Worm (Caenorhabditis elegans) whole organism, young adult: ENCODE data around the gene C28H8.5.
A peak's percentile ranks its signal among the peaks of the same experiment; 100 is the strongest.

Experiments used
- B0035.1 ChIP-seq: sonication (generic microtip); optimal IDR thresholded peaks from 2 replicates; lab custom pipeline; 2016; ENCODE audit warnings: missing genetic modification characterization, mild to moderate bottlenecking, missing compliant biosample characterization, missing genotype, missing genetic modification reagents
- B0261.1 ChIP-seq: sonication (generic microtip); optimal IDR thresholded peaks from 2 replicates; lab custom pipeline; 2016; ENCODE audit warnings: mild to moderate bottlenecking, missing genetic modification characterization, moderate library complexity, missing compliant biosample characterization
- C17E4.6 ChIP-seq: fragments of 200-800 bp; sonication (Bioruptor generic); IDR thresholded peaks from 2 replicates; pipeline ENCODE4 v1.3.6; 2022; ENCODE audit warnings: missing genetic modification reagents, missing genetic modification characterization, missing compliant biosample characterization
- F33H1.4 ChIP-seq: fragments of 200-800 bp; sonication (Bioruptor generic); IDR thresholded peaks from 2 replicates; pipeline ENCODE4 v1.3.6; 2022; ENCODE audit warnings: missing genetic modification reagents, missing genetic modification characterization, missing compliant biosample characterization
- F39B2.1 ChIP-seq: fragments of 200-800 bp; sonication (Bioruptor generic); IDR thresholded peaks from 2 replicates; pipeline ENCODE4 v1.3.6; 2022; ENCODE audit warnings: missing genetic modification reagents, missing genetic modification characterization, missing compliant biosample characterization
- F49E8.2 ChIP-seq: sonication (generic microtip); optimal IDR thresholded peaks from 3 replicates; lab custom pipeline; 2017; ENCODE audit warnings: missing genetic modification characterization, mild to moderate bottlenecking, missing compliant biosample characterization, antibody characterized with exemption, moderate library complexity; ENCODE audit not compliant: insufficient read depth
- F52B5.7 ChIP-seq: sonication (generic microtip); optimal IDR thresholded peaks from 2 replicates; lab custom pipeline; 2016; ENCODE audit warnings: mild to moderate bottlenecking, missing genetic modification characterization, missing compliant biosample characterization
- K11D2.4 ChIP-seq: fragments of 200-800 bp; sonication (Bioruptor generic); IDR thresholded peaks from 2 replicates; pipeline ENCODE4 v1.3.6; 2022; ENCODE audit warnings: missing genetic modification reagents, missing genetic modification characterization, missing compliant biosample characterization
- Y67H2A.10 ChIP-seq: fragments of 200-800 bp; sonication (Bioruptor generic); conservative IDR thresholded peaks from 2 replicates; pipeline ENCODE4 v1.3.6; 2022; ENCODE audit warnings: missing genetic modification reagents, missing genetic modification characterization, missing compliant biosample characterization
- ama-1 ChIP-seq, 3 experiments: fragments of 150-350 bp in 1 of 3; sonication (generic microtip) in 2 of 3; optimal IDR thresholded peaks; 2 replicates each; lab custom pipeline; 2014 to 2018; ENCODE audit warnings: missing biosample characterization in 2 of 3, missing genetic modification characterization in 2 of 3, missing genetic modification reagents in 2 of 3
- atf-7 ChIP-seq: sonication (generic microtip); optimal IDR thresholded peaks from 2 replicates; lab custom pipeline; 2017; ENCODE audit warnings: mild to moderate bottlenecking, missing genetic modification characterization, missing compliant biosample characterization
- ccch-3 ChIP-seq: fragments of 200-800 bp; sonication (Bioruptor generic); optimal IDR thresholded peaks from 2 replicates; lab custom pipeline; 2018; ENCODE audit warnings: mild to moderate bottlenecking, missing genetic modification characterization, missing compliant biosample characterization
- cebp-1 ChIP-seq, 2 experiments: fragments of 200-800 bp in 1 of 2; sonication (Bioruptor generic) in 1 of 2; sonication (generic microtip) in 1 of 2; IDR thresholded peaks in 1 of 2; optimal IDR thresholded peaks in 1 of 2; 2 replicates each; pipeline versions ENCODE4 v1.3.6 to Lab custom; 2017 to 2022; ENCODE audit warnings: missing compliant biosample characterization in 2 of 2, missing genetic modification characterization in 2 of 2, mild to moderate bottlenecking in 1 of 2, missing genetic modification reagents in 1 of 2, moderate library complexity in 1 of 2
- ceh-91 ChIP-seq: fragments of 200-800 bp; sonication (Bioruptor generic); IDR thresholded peaks from 2 replicates; pipeline ENCODE4 v1.3.6; 2022; ENCODE audit warnings: missing genetic modification reagents, missing genetic modification characterization, missing compliant biosample characterization
- dox-1 ChIP-seq: fragments of 200-800 bp; sonication (Bioruptor generic); IDR thresholded peaks from 2 replicates; pipeline ENCODE4 v1.3.6; 2022; ENCODE audit warnings: missing genetic modification reagents, missing genetic modification characterization, missing compliant biosample characterization
- dpl-1 ChIP-seq: fragments of 150-350 bp; optimal IDR thresholded peaks from 2 replicates; lab custom pipeline; 2014; ENCODE audit warnings: missing biosample characterization, missing genetic modification reagents, missing genetic modification characterization
- him-1 ChIP-seq: sonication (generic microtip); optimal IDR thresholded peaks from 2 replicates; lab custom pipeline; 2016; ENCODE audit warnings: missing genotype, missing genetic modification reagents, missing genetic modification characterization, missing compliant biosample characterization
- hlh-26 ChIP-seq: fragments of 200-800 bp; sonication (Bioruptor generic); conservative IDR thresholded peaks from 2 replicates; pipeline ENCODE4 v1.3.6; 2022; ENCODE audit warnings: missing genetic modification reagents, missing genetic modification characterization, missing compliant biosample characterization
- let-526 ChIP-seq: fragments of 200-800 bp; sonication (Bioruptor generic); IDR thresholded peaks from 2 replicates; pipeline ENCODE4 v1.3.6; 2022; ENCODE audit warnings: missing genetic modification reagents, missing genetic modification characterization, missing compliant biosample characterization
- lin-26 ChIP-seq: fragments of 200-800 bp; sonication (Bioruptor generic); IDR thresholded peaks from 2 replicates; pipeline ENCODE4 v1.3.6; 2022; ENCODE audit warnings: missing genetic modification reagents, missing genetic modification characterization, missing compliant biosample characterization
- lsl-1 ChIP-seq: fragments of 200-800 bp; sonication (Bioruptor generic); optimal IDR thresholded peaks from 2 replicates; lab custom pipeline; 2018; ENCODE audit warnings: mild to moderate bottlenecking, missing genetic modification characterization, moderate library complexity, missing compliant biosample characterization
- madf-6 ChIP-seq: fragments of 200-800 bp; sonication (Bioruptor generic); IDR thresholded peaks from 2 replicates; pipeline ENCODE4 v1.3.6; 2022; ENCODE audit warnings: missing genetic modification reagents, missing genetic modification characterization, missing compliant biosample characterization
- madf-8 ChIP-seq: fragments of 200-800 bp; sonication (Bioruptor generic); conservative IDR thresholded peaks from 2 replicates; pipeline ENCODE4 v1.3.6; 2022; ENCODE audit warnings: missing genetic modification reagents, missing genetic modification characterization, missing compliant biosample characterization
- mes-4 ChIP-seq: sonication (generic microtip); optimal IDR thresholded peaks from 2 replicates; lab custom pipeline; 2016; ENCODE audit warnings: missing genotype, missing genetic modification characterization, missing compliant biosample characterization
- nhr-80 ChIP-seq: sonication (generic microtip); optimal IDR thresholded peaks from 2 replicates; lab custom pipeline; 2016; ENCODE audit warnings: missing genetic modification characterization, missing compliant biosample characterization
- nhr-90 ChIP-seq: sonication (generic microtip); optimal IDR thresholded peaks from 2 replicates; lab custom pipeline; 2016; ENCODE audit warnings: missing genotype, mild to moderate bottlenecking, missing genetic modification characterization, missing compliant biosample characterization
- rcor-1 ChIP-seq: fragments of 200-800 bp; sonication (Bioruptor generic); IDR thresholded peaks from 2 replicates; pipeline ENCODE4 v1.3.6; 2022; ENCODE audit warnings: missing genetic modification reagents, missing genetic modification characterization, missing compliant biosample characterization
- sea-2 ChIP-seq: fragments of 200-800 bp; sonication (Bioruptor generic); IDR thresholded peaks from 2 replicates; pipeline ENCODE4 v1.3.6; 2022; ENCODE audit warnings: missing genetic modification characterization, missing compliant biosample characterization
- snpc-1.3 ChIP-seq: sonication (generic microtip); optimal IDR thresholded peaks from 2 replicates; lab custom pipeline; 2017; ENCODE audit warnings: missing genetic modification characterization, mild to moderate bottlenecking, missing compliant biosample characterization, antibody characterized with exemption, moderate library complexity, missing genotype, missing genetic modification reagents; ENCODE audit not compliant: insufficient read depth
- tbp1 ChIP-seq: fragments of 200-800 bp; sonication (Bioruptor generic); optimal IDR thresholded peaks from 2 replicates; lab custom pipeline; 2018; ENCODE audit warnings: mild to moderate bottlenecking, missing genetic modification characterization, missing compliant biosample characterization
- xnd-1 ChIP-seq: sonication (generic microtip); optimal IDR thresholded peaks from 2 replicates; lab custom pipeline; 2016; ENCODE audit warnings: missing genotype, missing genetic modification reagents, missing genetic modification characterization, missing compliant biosample characterization
- ztf-18 ChIP-seq: sonication (generic microtip); optimal IDR thresholded peaks from 2 replicates; lab custom pipeline; 2016; ENCODE audit warnings: missing genotype, mild to moderate bottlenecking, missing genetic modification characterization, missing compliant biosample characterization
- ztf-25 ChIP-seq: fragments of 200-800 bp; sonication (Bioruptor generic); IDR thresholded peaks from 2 replicates; pipeline ENCODE4 v1.3.6; 2022; ENCODE audit warnings: missing genetic modification reagents, missing genetic modification characterization, missing compliant biosample characterization
- ztf-26 ChIP-seq: sonication (generic microtip); optimal IDR thresholded peaks from 2 replicates; lab custom pipeline; 2017; ENCODE audit warnings: missing genetic modification characterization, missing compliant biosample characterization
- ztf-28 ChIP-seq: fragments of 200-800 bp; sonication (Bioruptor generic); IDR thresholded peaks from 2 replicates; pipeline ENCODE4 v1.3.6; 2022; ENCODE audit warnings: missing genetic modification reagents, missing genetic modification characterization, missing compliant biosample characterization
- ztf-3 ChIP-seq: fragments of 200-800 bp; sonication (Bioruptor generic); optimal IDR thresholded peaks from 2 replicates; lab custom pipeline; 2018; ENCODE audit warnings: mild to moderate bottlenecking, missing genetic modification characterization, missing compliant biosample characterization

The C28H8.5 gene

ce11 chrIII:5859008-5859407 is 25.1 kb upstream of the C28H8.5 start, which contains the start of gene dpf-4:
Gene dpf-4 (plus strand): TSS chrIII:5859308.
- peak; percentile 47 for TF ChIP-seq ama-1 (optimal IDR thresholded peaks at IDR 0.05; lab: Kevin White, UChicago)
- TF ChIP-seq ama-1 (GFP tag; optimal IDR thresholded peaks at IDR 0.05; lab: Kevin White, UChicago): no peak
- no peak for TF ChIP-seq ccch-3 (GFP tag; lab: Kevin White, UChicago)

ce11 chrIII:5863774-5864173 is 20.3 kb upstream of the C28H8.5 start, which contains the start of gene dnpp-1:
Gene dnpp-1 (minus strand): TSS chrIII:5863803.
- TF ChIP-seq dox-1 (GFP tag; lab: Robert Waterston, UW): 0 out of 2 replicates have a peak, but pooled peaks have one; percentile 22
- no peak for TF ChIP-seq ztf-25
- peak; percentile 69 for TF ChIP-seq nhr-80 (tag; lab: Kevin White, UChicago)
- TF ChIP-seq lsl-1 (GFP tag; lab: Kevin White, UChicago): peak; percentile 92
- TF ChIP-seq lin-26 (GFP tag; lab: Robert Waterston, UW): no peak
- no peak for TF ChIP-seq B0035.1 (tag; lab: Kevin White, UChicago)
- no peak for TF ChIP-seq Y67H2A.10 (GFP tag; lab: Robert Waterston, UW)
- peak; percentile 41 for TF ChIP-seq him-1 (tag; lab: Kevin White, UChicago)
- no peak for TF ChIP-seq F49E8.2 (tag; lab: Kevin White, UChicago)
- TF ChIP-seq xnd-1 (tag; lab: Kevin White, UChicago): peak; percentile 68
- TF ChIP-seq tbp1 (GFP tag; lab: Kevin White, UChicago): peak; percentile 12
- TF ChIP-seq madf-6 (GFP tag; lab: Robert Waterston, UW): peak; percentile 82
- peak; percentile 87 for TF ChIP-seq F33H1.4 (GFP tag; lab: Robert Waterston, UW)
- TF ChIP-seq cebp-1 (GFP tag; IDR thresholded peaks at IDR 0.05; lab: Robert Waterston, UW): no peak
- TF ChIP-seq cebp-1 (tag; optimal IDR thresholded peaks at IDR 0.05; lab: Kevin White, UChicago): no peak
- no peak for TF ChIP-seq sea-2 (GFP tag; lab: Robert Waterston, UW)
- TF ChIP-seq atf-7: no peak
- no peak for TF ChIP-seq F39B2.1 (GFP tag; lab: Robert Waterston, UW)
- TF ChIP-seq mes-4 (tag; lab: Kevin White, UChicago): no peak
- no peak for TF ChIP-seq ztf-28 (GFP tag; lab: Robert Waterston, UW)
- TF ChIP-seq ztf-26 (tag; lab: Kevin White, UChicago): no peak
- TF ChIP-seq ceh-91 (GFP tag; lab: Robert Waterston, UW): peak; percentile 57; the same call in 1 of the 2 replicates
- peak; percentile 53 for TF ChIP-seq madf-8 (GFP tag; lab: Robert Waterston, UW)
- no peak for TF ChIP-seq ztf-18 (tag; lab: Kevin White, UChicago)

- TF ChIP-seq ztf-3 (GFP tag; lab: Kevin White, UChicago) (no peak), cebp-1 (GFP tag; IDR thresholded peaks at IDR 0.05; lab: Robert Waterston, UW) (no peak), cebp-1 (tag; optimal IDR thresholded peaks at IDR 0.05; lab: Kevin White, UChicago) (peak; percentile 7), lsl-1 (GFP tag; lab: Kevin White, UChicago) (no peak), let-526 (no peak), dpl-1 (no peak), snpc-1.3 (tag; lab: Kevin White, UChicago) (no peak), ztf-28 (GFP tag; lab: Robert Waterston, UW) (no peak)
Measured at ce11 chrIII:5864270-5864669, 19.8 kb upstream of the C28H8.5 start, which contains the start of gene rabn-5. Gene rabn-5 (plus strand): TSS chrIII:5864553.

ce11 chrIII:5868401-5868800 is 15.7 kb upstream of the C28H8.5 start, which contains the start of gene eng-1:
Gene eng-1 (minus strand): TSS chrIII:5868501.
- TF ChIP-seq F52B5.7 (tag; lab: Kevin White, UChicago): no peak
- TF ChIP-seq B0035.1 (tag; lab: Kevin White, UChicago): no peak
- no peak for TF ChIP-seq C17E4.6
- TF ChIP-seq ccch-3 (GFP tag; lab: Kevin White, UChicago): no peak
- no peak for TF ChIP-seq hlh-26 (GFP tag; lab: Robert Waterston, UW)
- TF ChIP-seq madf-8 (GFP tag; lab: Robert Waterston, UW): no peak
- no peak for TF ChIP-seq rcor-1 (GFP tag; lab: Robert Waterston, UW)
- TF ChIP-seq Y67H2A.10 (GFP tag; lab: Robert Waterston, UW): no peak
- no peak for TF ChIP-seq K11D2.4 (GFP tag; lab: Robert Waterston, UW)
- TF ChIP-seq xnd-1 (tag; lab: Kevin White, UChicago): no peak
- TF ChIP-seq dpl-1: no peak
- no peak for TF ChIP-seq B0261.1
- TF ChIP-seq ztf-3 (GFP tag; lab: Kevin White, UChicago): no peak
- no peak for TF ChIP-seq nhr-90
- TF ChIP-seq, all 124 proteins: peak for 0
